Fruit fly (Drosophila melanogaster) whole organism, embryonic: Measurements from ENCODE around the gene CG11970.

Experiments
- CG11398 ChIP-seq: fragments of 200-800 bp; sonication (Bioruptor generic); optimal IDR thresholded peaks from 2 replicates; lab custom pipeline; 2016; ENCODE audit warnings: missing biosample characterization, missing genetic modification characterization
- CG11456 ChIP-seq: fragments of 200-800 bp; sonication (Bioruptor generic); IDR thresholded peaks from 3 replicates; pipeline ENCODE4 v1.3.6; 2022; ENCODE audit warnings: missing biosample characterization, missing genetic modification characterization
- CG11695 ChIP-seq: fragments of 200-800 bp; sonication (Bioruptor generic); IDR thresholded peaks from 3 replicates; pipeline ENCODE4 v1.3.6; 2022; ENCODE audit warnings: missing biosample characterization, missing genetic modification characterization
- CG12155 ChIP-seq: fragments of 200-800 bp; sonication (Bioruptor generic); optimal IDR thresholded peaks from 3 replicates; lab custom pipeline; 2016; ENCODE audit warnings: missing biosample characterization, missing genetic modification characterization
- CG12659 ChIP-seq: fragments of 200-800 bp; sonication (Bioruptor generic); optimal IDR thresholded peaks from 3 replicates; lab custom pipeline; 2017; ENCODE audit warnings: mild to moderate bottlenecking, missing biosample characterization, missing genetic modification reagents, missing genetic modification characterization
- CG13287 ChIP-seq: fragments of 200-800 bp; sonication (Bioruptor generic); IDR thresholded peaks from 2 replicates; pipeline ENCODE4 v1.3.6; 2022; ENCODE audit warnings: missing biosample characterization, missing genetic modification characterization; ENCODE audit not compliant: partially characterized antibody
- CG14014 ChIP-seq: fragments of 200-800 bp; sonication (Bioruptor generic); IDR thresholded peaks from 2 replicates; pipeline ENCODE4 v1.3.6; 2022; ENCODE audit warnings: missing biosample characterization, missing genetic modification characterization
- CG14710 ChIP-seq: fragments of 200-800 bp; sonication (Bioruptor generic); optimal IDR thresholded peaks from 3 replicates; lab custom pipeline; 2019; ENCODE audit warnings: missing biosample characterization, mild to moderate bottlenecking, missing genetic modification characterization, moderate library complexity
- CG16813 ChIP-seq: fragments of 200-800 bp; sonication (Bioruptor generic); IDR thresholded peaks from 3 replicates; pipeline ENCODE4 v1.3.6; 2022; ENCODE audit warnings: missing biosample characterization, missing genetic modification characterization; ENCODE audit not compliant: partially characterized antibody
- CG17568 ChIP-seq: fragments of 200-800 bp; sonication (Bioruptor generic); optimal IDR thresholded peaks from 2 replicates; lab custom pipeline; 2018; ENCODE audit warnings: missing biosample characterization, mild to moderate bottlenecking, missing genetic modification characterization, moderate library complexity
- CG18764 ChIP-seq: fragments of 200-800 bp; sonication (Bioruptor generic); optimal IDR thresholded peaks from 3 replicates; lab custom pipeline; 2016; ENCODE audit warnings: missing biosample characterization, missing genetic modification characterization
- CG2116 ChIP-seq: fragments of 200-800 bp; sonication (Bioruptor generic); optimal IDR thresholded peaks from 3 replicates; lab custom pipeline; 2018; ENCODE audit warnings: missing biosample characterization, mild to moderate bottlenecking, missing genetic modification characterization
- CG2199 ChIP-seq: fragments of 200-800 bp; sonication (Bioruptor generic); IDR thresholded peaks from 3 replicates; pipeline ENCODE4 v1.3.6; 2022; ENCODE audit warnings: missing biosample characterization, missing genetic modification characterization
- CG34224 ChIP-seq: fragments of 200-800 bp; sonication (Bioruptor generic); IDR thresholded peaks from 3 replicates; pipeline ENCODE4 v1.3.6; 2022; ENCODE audit warnings: missing biosample characterization, missing genetic modification characterization; ENCODE audit not compliant: partially characterized antibody
- CG34422 ChIP-seq: fragments of 200-800 bp; sonication (Bioruptor generic); IDR thresholded peaks from 3 replicates; pipeline ENCODE4 v1.3.6; 2022; ENCODE audit warnings: missing biosample characterization, missing genetic modification characterization
- CG4360 ChIP-seq: fragments of 200-800 bp; sonication (Bioruptor generic); IDR thresholded peaks from 2 replicates; pipeline ENCODE4 v1.3.6; 2022; ENCODE audit warnings: missing biosample characterization, missing genetic modification characterization
- CG4820 ChIP-seq: fragments of 200-800 bp; sonication (Bioruptor generic); optimal IDR thresholded peaks from 3 replicates; lab custom pipeline; 2016; ENCODE audit warnings: missing biosample characterization, missing genetic modification characterization
- CG7556 ChIP-seq: fragments of 200-800 bp; sonication (Bioruptor generic); optimal IDR thresholded peaks from 2 replicates; lab custom pipeline; 2017; ENCODE audit warnings: missing biosample characterization, mild to moderate bottlenecking, missing genetic modification characterization
- CG7839 ChIP-seq: fragments of 200-800 bp; sonication (Bioruptor generic); optimal IDR thresholded peaks from 3 replicates; lab custom pipeline; 2018; ENCODE audit warnings: missing biosample characterization, mild to moderate bottlenecking, missing genetic modification characterization, moderate library complexity
- CG7928 ChIP-seq: fragments of 200-800 bp; sonication (Bioruptor generic); optimal IDR thresholded peaks from 2 replicates; lab custom pipeline; 2017; ENCODE audit warnings: missing biosample characterization, mild to moderate bottlenecking, missing genetic modification characterization
- CG8290 ChIP-seq, 3 experiments: fragments of 200-800 bp; sonication (Bioruptor generic); optimal IDR thresholded peaks; 2 replicates each; lab custom pipeline; 2016 to 2019; ENCODE audit warnings: missing biosample characterization in 3 of 3, missing genetic modification characterization in 3 of 3, mild to moderate bottlenecking in 2 of 3, moderate library complexity in 1 of 3
- CG9609 ChIP-seq: fragments of 200-800 bp; sonication (Bioruptor generic); optimal IDR thresholded peaks from 3 replicates; lab custom pipeline; 2016; ENCODE audit warnings: missing biosample characterization, missing genetic modification characterization
- CoRest ChIP-seq: fragments of 200-800 bp; sonication (Bioruptor generic); optimal IDR thresholded peaks from 3 replicates; lab custom pipeline; 2018; ENCODE audit warnings: missing biosample characterization, mild to moderate bottlenecking, missing genetic modification characterization, moderate library complexity
- Doc3 ChIP-seq: fragments of 200-800 bp; sonication (Bioruptor generic); IDR thresholded peaks from 3 replicates; pipeline ENCODE4 v1.3.6; 2022; ENCODE audit warnings: missing biosample characterization, missing genetic modification characterization; ENCODE audit not compliant: partially characterized antibody
- Ets65A ChIP-seq: fragments of 200-800 bp; sonication (Bioruptor generic); peaks from one replicate; lab custom pipeline; 2016; ENCODE audit warnings: missing biosample characterization, missing genetic modification characterization
- Hand ChIP-seq: fragments of 200-800 bp; sonication (Bioruptor generic); optimal IDR thresholded peaks from 2 replicates; lab custom pipeline; 2017; ENCODE audit warnings: mild to moderate bottlenecking, missing biosample characterization, missing genetic modification reagents, missing genetic modification characterization
- HmgZ ChIP-seq: fragments of 200-800 bp; sonication (Bioruptor generic); optimal IDR thresholded peaks from 2 replicates; lab custom pipeline; 2018; ENCODE audit warnings: missing biosample characterization, mild to moderate bottlenecking, missing genetic modification characterization
- Med ChIP-seq: fragments of 200-800 bp; sonication (Bioruptor generic); peaks from one replicate; lab custom pipeline; 2016; ENCODE audit warnings: missing biosample characterization, missing genetic modification characterization, mild to moderate bottlenecking, inconsistent platforms, moderate library complexity
- Meics ChIP-seq: fragments of 200-800 bp; sonication (Bioruptor generic); optimal IDR thresholded peaks from 2 replicates; lab custom pipeline; 2017; ENCODE audit warnings: missing biosample characterization, mild to moderate bottlenecking, missing genetic modification characterization
- Nf-YC ChIP-seq: fragments of 200-800 bp; optimal IDR thresholded peaks from 3 replicates; lab custom pipeline; 2019; ENCODE audit warnings: missing biosample characterization, mild to moderate bottlenecking, missing genetic modification characterization, moderate library complexity
- Opbp ChIP-seq: fragments of 200-800 bp; sonication (Bioruptor generic); IDR thresholded peaks from 3 replicates; pipeline ENCODE4 v1.3.6; 2022; ENCODE audit warnings: missing biosample characterization, missing genetic modification characterization; ENCODE audit not compliant: partially characterized antibody
- abd-A ChIP-seq: fragments of 200-800 bp; sonication (Bioruptor generic); optimal IDR thresholded peaks from 3 replicates; lab custom pipeline; 2019; ENCODE audit warnings: missing biosample characterization, mild to moderate bottlenecking, missing genetic modification characterization, moderate library complexity
- bbx ChIP-seq: fragments of 200-800 bp; sonication (Bioruptor generic); IDR thresholded peaks from 2 replicates; pipeline ENCODE4 v1.3.6; 2022; ENCODE audit warnings: missing biosample characterization, missing genetic modification characterization; ENCODE audit not compliant: partially characterized antibody
- crp ChIP-seq, 2 experiments: fragments of 200-800 bp; sonication (Bioruptor generic); optimal IDR thresholded peaks; 2 replicates in 1 of 2; 3 replicates in 1 of 2; lab custom pipeline; 2017; ENCODE audit warnings: missing biosample characterization in 2 of 2, missing genetic modification characterization in 2 of 2, mild to moderate bottlenecking in 1 of 2, moderate library complexity in 1 of 2
- danr ChIP-seq: fragments of 200-800 bp; sonication (Bioruptor generic); IDR thresholded peaks from 2 replicates; pipeline ENCODE4 v1.3.6; 2022; ENCODE audit warnings: missing biosample characterization, missing genetic modification characterization
- ems ChIP-seq: fragments of 200-800 bp; sonication (Bioruptor generic); optimal IDR thresholded peaks from 3 replicates; lab custom pipeline; 2016; ENCODE audit warnings: missing biosample characterization, missing genetic modification characterization
- her ChIP-seq: fragments of 200-800 bp; sonication (Bioruptor generic); optimal IDR thresholded peaks from 2 replicates; lab custom pipeline; 2016; ENCODE audit warnings: missing biosample characterization, missing genetic modification characterization
- hth ChIP-seq: fragments of >200 bp; optimal IDR thresholded peaks from 2 replicates; lab custom pipeline; 2017; ENCODE audit warnings: inconsistent platforms
- kay ChIP-seq: fragments of 200-800 bp; sonication (Bioruptor generic); optimal IDR thresholded peaks from 2 replicates; lab custom pipeline; 2016; ENCODE audit warnings: missing biosample characterization, missing genetic modification characterization
- mirr ChIP-seq: fragments of 200-800 bp; sonication (Bioruptor generic); optimal IDR thresholded peaks from 3 replicates; lab custom pipeline; 2018; ENCODE audit warnings: missing biosample characterization, mild to moderate bottlenecking, missing genetic modification characterization
- nerfin-2 ChIP-seq: fragments of 200-800 bp; sonication (Bioruptor generic); IDR thresholded peaks from 2 replicates; pipeline ENCODE4 v1.3.6; 2022; ENCODE audit warnings: missing biosample characterization, missing genetic modification characterization; ENCODE audit not compliant: partially characterized antibody
- nmo ChIP-seq: fragments of 200-800 bp; sonication (Bioruptor generic); optimal IDR thresholded peaks from 2 replicates; lab custom pipeline; 2018; ENCODE audit warnings: missing biosample characterization, mild to moderate bottlenecking, missing genetic modification characterization, moderate library complexity
- sima ChIP-seq: fragments of 200-800 bp; sonication (Bioruptor generic); optimal IDR thresholded peaks from 2 replicates; lab custom pipeline; 2016; ENCODE audit warnings: missing biosample characterization, missing genetic modification characterization
- sqz ChIP-seq: fragments of 200-800 bp; sonication (Bioruptor generic); optimal IDR thresholded peaks from 3 replicates; lab custom pipeline; 2018; ENCODE audit warnings: missing biosample characterization, mild to moderate bottlenecking, missing genetic modification characterization
- tll ChIP-seq, 2 experiments: fragments of 200-800 bp in 1 of 2; fragments of >200 bp in 1 of 2; sonication (Bioruptor generic) in 1 of 2; optimal IDR thresholded peaks; 2 replicates each; lab custom pipeline; 2017 to 2019; ENCODE audit warnings: missing biosample characterization in 2 of 2, missing genetic modification characterization in 2 of 2, mild to moderate bottlenecking in 1 of 2, moderate library complexity in 1 of 2
- zen2 ChIP-seq: fragments of 200-800 bp; sonication (Bioruptor generic); IDR thresholded peaks from 3 replicates; pipeline ENCODE4 v1.3.6; 2022; ENCODE audit warnings: missing biosample characterization, missing genetic modification characterization; ENCODE audit not compliant: partially characterized antibody
- zfh2 ChIP-seq: fragments of 200-800 bp; sonication (Bioruptor generic); optimal IDR thresholded peaks from 2 replicates; lab custom pipeline; 2016; ENCODE audit warnings: missing biosample characterization, missing genetic modification characterization

CG11970 gene

dm6 chr3R:8938494-8939404 lies 45.8 kb upstream of the CG11970 start, which contains the start of gene ScsbetaA (continued):
- TF ChIP-seq zfh2 (GFP tag; lab: Kevin White, UChicago) (peak; percentile 4), her (GFP tag; lab: Kevin White, UChicago) (no peak), nerfin-2 (GFP tag; lab: Robert Waterston, UW) (peak; percentile 57; the same call in 1 of the 2 replicates), crp (GFP tag; optimal IDR thresholded peaks at IDR 0.05; lab: Kevin White, UChicago) (peak in 1 of 2 experiments; percentile 14), CG16813 (GFP tag; lab: Robert Waterston, UW) (peak; percentile 73), CG12659 (GFP tag; lab: Kevin White, UChicago) (peak; percentile 54), CG2199 (no peak), CG12155 (GFP tag; lab: Kevin White, UChicago) (peak; percentile 11), ems (GFP tag; lab: Kevin White, UChicago) (no peak), CG11456 (GFP tag; lab: Robert Waterston, UW) (no peak), CG8290 (GFP tag; optimal IDR thresholded peaks at IDR 0.05; lab: Kevin White, UChicago) (peak; percentile 8), CG8290 (tag; optimal IDR thresholded peaks at IDR 0.05; lab: Kevin White, UChicago) (no peak), CG17568 (GFP tag; lab: Kevin White, UChicago) (peak; percentile 13), CG34224 (GFP tag; lab: Robert Waterston, UW) (peak; percentile 77), CG34422 (peak; percentile 16; the same call in 1 of the 3 replicates), abd-A (tag; lab: Kevin White, UChicago) (peak; percentile 60), CG7928 (GFP tag; lab: Kevin White, UChicago) (peak; percentile 42), CG14710 (peak; percentile 32), sqz (GFP tag; lab: Kevin White, UChicago) (peak; percentile 83), sima (GFP tag; lab: Kevin White, UChicago) (no peak), Med (GFP tag; lab: Kevin White, UChicago) (peak; percentile 75), Nf-YC (tag; lab: Kevin White, UChicago) (peak; percentile 14), bbx (GFP tag; lab: Robert Waterston, UW) (peak; percentile 87), CG11398 (GFP tag; lab: Kevin White, UChicago) (no peak), CG9609 (no peak), zen2 (GFP tag; lab: Robert Waterston, UW) (peak; percentile 25; the same call in 1 of the 3 replicates), CG7839 (tag; lab: Kevin White, UChicago) (peak; percentile 10), CG7556 (no peak), CG2116 (GFP tag; lab: Kevin White, UChicago) (peak; percentile 84), CG4360 (peak; percentile 59), danr (no peak), Doc3 (GFP tag; lab: Robert Waterston, UW) (peak; percentile 59; the same call in 2 of the 3 replicates), CoRest (tag; lab: Kevin White, UChicago) (peak; percentile 7), kay (GFP tag; lab: Kevin White, UChicago) (peak; percentile 51), CG13287 (GFP tag; lab: Robert Waterston, UW) (peak; percentile 88), Opbp (GFP tag; lab: Robert Waterston, UW) (peak; percentile 85), mirr (GFP tag; lab: Kevin White, UChicago) (peak; percentile 88), Ets65A (GFP tag; lab: Kevin White, UChicago) (peak; percentile 19), nmo (peak; percentile 30), hth (lab: Kevin White, UChicago) (no peak), Meics (GFP tag; lab: Kevin White, UChicago) (no peak), CG11695 (GFP tag; lab: Robert Waterston, UW) (no peak), tll (GFP tag; optimal IDR thresholded peaks at IDR 0.05; lab: Kevin White, UChicago) (no peak), HmgZ (tag; lab: Kevin White, UChicago) (peak; percentile 71), Hand (GFP tag; lab: Kevin White, UChicago) (no peak), CG4820 (GFP tag; lab: Kevin White, UChicago) (no peak), CG18764 (GFP tag; lab: Kevin White, UChicago) (no peak), CG14014 (no peak; the same call in 1 of the 2 replicates)
